Comparison of ENCODE assay signal across 4 worm cellular contexts in the genomic region with DNA sequence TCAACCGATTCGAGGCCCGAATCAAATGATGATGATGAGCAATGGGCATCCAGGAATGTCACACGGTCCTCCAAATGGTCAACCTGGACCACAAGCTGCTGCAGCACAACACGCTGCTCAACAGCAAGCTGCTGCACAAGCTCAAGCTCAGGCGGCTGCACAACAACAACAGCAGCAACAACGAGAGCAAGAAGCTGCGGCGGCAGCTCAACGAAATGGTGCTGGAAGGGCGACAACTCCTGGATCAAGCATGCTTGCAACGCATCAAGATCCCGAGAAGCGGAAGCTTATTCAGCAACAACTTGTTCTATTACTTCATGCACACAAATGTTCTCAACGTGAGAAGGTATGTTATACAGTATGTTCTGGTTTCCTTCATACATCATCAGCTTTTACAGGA.
TF ChIP-seq lines count a peak whose summit lies in the region.

No protein-coding gene starts in this region.

TF ChIP-seq in whole organism, L4 larva, 104 proteins besides CTCF, POLR2A, EP300 and RAD21:
- TF ChIP-seq lim-7 (GFP tag; IDR thresholded peaks at IDR 0.05; lab: Robert Waterston, UW), result 0 out of 2 replicates have a peak, but pooled peaks have one; percentile 14
- TF ChIP-seq lin-29 (GFP tag; IDR thresholded peaks at IDR 0.05; lab: Robert Waterston, UW), result no peak
- TF ChIP-seq dmd-9 (GFP tag; IDR thresholded peaks at IDR 0.05; lab: Robert Waterston, UW), result 0 out of 2 replicates have a peak, but pooled peaks have one; percentile 55
- peak in 1 of 2 experiments; percentile 17 for TF ChIP-seq unc-62 (GFP tag; optimal IDR thresholded peaks at IDR 0.05 in 1 of 2; lab: Kevin White, UChicago)
- TF ChIP-seq unc-62 (tag; optimal IDR thresholded peaks at IDR 0.05; lab: Kevin White, UChicago), result no peak
- TF ChIP-seq daf-16 (GFP tag; optimal IDR thresholded peaks at IDR 0.05; lab: Kevin White, UChicago), result no peak
- TF ChIP-seq daf-16 (tag; optimal IDR thresholded peaks at IDR 0.05; lab: Kevin White, UChicago), result no peak
- TF ChIP-seq hlh-30 (tag; optimal IDR thresholded peaks at IDR 0.05; lab: Kevin White, UChicago; ENCODE audit: insufficient read depth), result no peak
- TF ChIP-seq set-16 (GFP tag; IDR thresholded peaks at IDR 0.05; lab: Robert Waterston, UW), result peak; percentile 69

TF ChIP-seq in whole organism, midembryonic, 9 proteins besides CTCF, POLR2A, EP300 and RAD21:
- no peak for TF ChIP-seq cog-1 (tag; optimal IDR thresholded peaks at IDR 0.05; lab: Kevin White, UChicago)
- 0 out of 2 replicates have a peak, but pooled peaks have one; percentile 50 for TF ChIP-seq flt-1 (GFP tag; IDR thresholded peaks at IDR 0.05; lab: Robert Waterston, UW)
- TF ChIP-seq klf-2 (GFP tag; conservative IDR thresholded peaks at IDR 0.05; lab: Robert Waterston, UW), result no peak
- no peak for TF ChIP-seq tab-1 (GFP tag; IDR thresholded peaks at IDR 0.05; lab: Robert Waterston, UW)
- no peak for TF ChIP-seq T22C8.4 (GFP tag; IDR thresholded peaks at IDR 0.05; lab: Robert Waterston, UW)
- no peak for TF ChIP-seq ref-1 (GFP tag; conservative IDR thresholded peaks at IDR 0.05; lab: Robert Waterston, UW)
- no peak for TF ChIP-seq ztf-23 (GFP tag; IDR thresholded peaks at IDR 0.05; lab: Robert Waterston, UW)

TF ChIP-seq in whole organism, mixed stage, embryonic, 35 proteins besides CTCF, POLR2A, EP300 and RAD21:
- TF ChIP-seq M03D4.4 (tag; optimal IDR thresholded peaks at IDR 0.05; lab: Kevin White, UChicago), result no peak
- TF ChIP-seq lin-32 (GFP tag; optimal IDR thresholded peaks at IDR 0.05; lab: Kevin White, UChicago), result peak; percentile 24
- TF ChIP-seq blmp-1 (tag; optimal IDR thresholded peaks at IDR 0.05; lab: Kevin White, UChicago), result no peak

TF ChIP-seq in whole organism, young adult, 124 proteins besides CTCF, POLR2A, EP300 and RAD21:
- TF ChIP-seq egrh-3 (GFP tag; IDR thresholded peaks at IDR 0.05; lab: Robert Waterston, UW) (0 out of 2 replicates have a peak, but pooled peaks have one; percentile 30), nfyb-1 (GFP tag; IDR thresholded peaks at IDR 0.05; lab: Robert Waterston, UW) (peak; percentile 40; the same call in 1 of the 2 replicates), zim-3 (tag; optimal IDR thresholded peaks at IDR 0.05; lab: Kevin White, UChicago) (peak; percentile 7), ztf-3 (GFP tag; optimal IDR thresholded peaks at IDR 0.05; lab: Kevin White, UChicago) (no peak), zfh-2 (GFP tag; conservative IDR thresholded peaks at IDR 0.05; lab: Robert Waterston, UW) (peak; percentile 54; the same call in 1 of the 2 replicates)
